Worm (Caenorhabditis elegans): Measurements from ENCODE around the gene R02F2.6.

DNA sequence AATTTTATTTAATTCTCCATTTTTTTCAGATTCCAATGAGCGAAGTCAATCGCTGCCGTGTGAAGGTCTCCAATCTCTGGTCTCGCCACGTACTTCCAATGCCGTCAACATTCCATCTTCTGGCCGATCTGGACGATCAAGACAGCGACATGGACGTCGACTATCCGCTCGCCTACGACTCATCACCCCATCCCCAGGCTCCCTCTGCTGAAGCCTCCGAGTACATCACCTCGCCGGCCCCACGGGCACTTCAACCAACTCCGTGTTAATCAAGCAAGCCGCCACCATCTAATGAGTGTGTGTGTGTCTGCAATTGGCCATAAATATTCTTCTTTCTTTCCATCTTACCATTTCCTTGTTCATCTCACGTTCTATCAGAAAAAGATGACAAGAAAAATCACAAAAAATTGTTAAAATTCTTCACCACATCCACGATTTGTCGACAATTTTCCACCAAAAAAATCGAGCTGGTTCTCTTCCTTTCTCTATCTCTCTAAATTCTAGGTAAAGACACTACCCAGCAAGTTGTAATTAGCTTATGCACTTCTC is 26.8 kb upstream of the R02F2.6 start:
- TF ChIP-seq nhr-25 (tag; optimal IDR thresholded peaks at IDR 0.05; ENCODE audit: borderline replicate concordance, insufficient read depth) (no peak), ztf-11 (tag; optimal IDR thresholded peaks at IDR 0.05) (no peak), hif-1 (tag; optimal IDR thresholded peaks at IDR 0.05) (no peak), fkh-10 (GFP tag; optimal IDR thresholded peaks at IDR 0.05) (no peak), ama-1 (optimal IDR thresholded peaks at IDR 0.05) (no peak), daf-8 (GFP tag; IDR thresholded peaks at IDR 0.05) (no peak), nhr-11 (tag; optimal IDR thresholded peaks at IDR 0.05) (no peak), ceh-20 (GFP tag; IDR thresholded peaks at IDR 0.05) (no peak), aha-1 (tag) (peak; percentile 88)
